Worm (Caenorhabditis elegans): ENCODE results near the gene T03F7.6.

ce11 chrV:11304200-11304599 lies 9.7 kb downstream of the T03F7.6 start:
- TF ChIP-seq aly-2 (tag; optimal IDR thresholded peaks at IDR 0.05) (no peak), ztf-4 (tag; optimal IDR thresholded peaks at IDR 0.05) (no peak), unc-39 (tag; optimal IDR thresholded peaks at IDR 0.05) (no peak), ceh-82 (tag; optimal IDR thresholded peaks at IDR 0.05) (no peak), ZK546.5 (tag; optimal IDR thresholded peaks at IDR 0.05) (no peak), zag-1 (tag; optimal IDR thresholded peaks at IDR 0.05) (no peak), nhr-12 (tag; optimal IDR thresholded peaks at IDR 0.05) (no peak), mab-5 (tag; optimal IDR thresholded peaks at IDR 0.05) (no peak), nhr-77 (tag; optimal IDR thresholded peaks at IDR 0.05) (no peak)

Measured in whole organism, L2 larva.